Worm (Caenorhabditis elegans) whole organism, L2 larva: ENCODE measurements around the gene C16C10.9.
A peak's percentile ranks its signal among the peaks of the same experiment; 100 is the strongest.

Experiments used
- C34F6.9 ChIP-seq: fragments of 150-350 bp; optimal IDR thresholded peaks from 2 replicates; lab custom pipeline; 2014; ENCODE audit warnings: missing biosample characterization, missing genetic modification characterization
- R02D3.7 ChIP-seq: fragments of 150-350 bp; optimal IDR thresholded peaks from 2 replicates; lab custom pipeline; 2014; ENCODE audit warnings: missing biosample characterization, missing genetic modification characterization
- ZK546.5 ChIP-seq: sonication (generic microtip); optimal IDR thresholded peaks from 2 replicates; lab custom pipeline; 2017; ENCODE audit warnings: missing biosample characterization, missing genetic modification characterization
- aly-2 ChIP-seq: fragments of 150-350 bp; optimal IDR thresholded peaks from 2 replicates; lab custom pipeline; 2014; ENCODE audit warnings: missing biosample characterization, missing genetic modification characterization
- ama-1 ChIP-seq: fragments of 150-350 bp; optimal IDR thresholded peaks from 2 replicates; lab custom pipeline; 2018; ENCODE audit warnings: inconsistent platforms
- ceh-16 ChIP-seq: fragments of 150-350 bp; optimal IDR thresholded peaks from 2 replicates; lab custom pipeline; 2014; ENCODE audit warnings: missing biosample characterization, missing genetic modification characterization
- ceh-82 ChIP-seq: fragments of 150-350 bp; optimal IDR thresholded peaks from 2 replicates; lab custom pipeline; 2014; ENCODE audit warnings: missing biosample characterization, missing genetic modification characterization
- egl-27 ChIP-seq: sonication (generic microtip); optimal IDR thresholded peaks from 3 replicates; lab custom pipeline; 2017; ENCODE audit warnings: missing biosample characterization, missing genetic modification reagents, missing genetic modification characterization
- elt-1 ChIP-seq: fragments of 150-350 bp; optimal IDR thresholded peaks from 2 replicates; lab custom pipeline; 2014; ENCODE audit warnings: missing biosample characterization, missing genetic modification characterization
- fos-1 ChIP-seq: fragments of 150-350 bp; optimal IDR thresholded peaks from 2 replicates; lab custom pipeline; 2014; ENCODE audit warnings: missing biosample characterization, missing genetic modification characterization
- gmeb-1 ChIP-seq: fragments of 150-350 bp; optimal IDR thresholded peaks from 2 replicates; lab custom pipeline; 2014; ENCODE audit warnings: missing biosample characterization, missing genetic modification characterization
- lin-11 ChIP-seq: fragments of 150-350 bp; sonication (generic microtip); optimal IDR thresholded peaks from 2 replicates; lab custom pipeline; 2014; ENCODE audit warnings: missing biosample characterization, missing genetic modification characterization, inconsistent platforms, mixed read lengths
- lin-13 ChIP-seq: fragments of 150-350 bp; optimal IDR thresholded peaks from 2 replicates; lab custom pipeline; 2014; ENCODE audit warnings: missing biosample characterization, missing genetic modification reagents, missing genetic modification characterization
- lin-39 ChIP-seq: fragments of 150-350 bp; optimal IDR thresholded peaks from 2 replicates; lab custom pipeline; 2014; ENCODE audit warnings: missing biosample characterization, missing genetic modification reagents, missing genetic modification characterization
- lsy-2 ChIP-seq, 2 experiments: fragments of 150-350 bp in 1 of 2; sonication (generic microtip) in 1 of 2; optimal IDR thresholded peaks; 2 replicates each; lab custom pipeline; 2014 to 2017; ENCODE audit warnings: missing biosample characterization in 2 of 2, missing genetic modification characterization in 2 of 2
- mab-5 ChIP-seq: fragments of 150-350 bp; optimal IDR thresholded peaks from 2 replicates; lab custom pipeline; 2014; ENCODE audit warnings: missing biosample characterization, missing genetic modification characterization
- mbf-1 ChIP-seq: sonication (generic microtip); optimal IDR thresholded peaks from 2 replicates; lab custom pipeline; 2017; ENCODE audit warnings: missing biosample characterization, missing genetic modification characterization
- nhr-10 ChIP-seq: sonication (generic microtip); optimal IDR thresholded peaks from 2 replicates; lab custom pipeline; 2017; ENCODE audit warnings: missing biosample characterization, missing genetic modification characterization
- nhr-11 ChIP-seq: fragments of 150-350 bp; optimal IDR thresholded peaks from 2 replicates; lab custom pipeline; 2014; ENCODE audit warnings: missing biosample characterization, missing genetic modification characterization
- nhr-12 ChIP-seq: fragments of 150-350 bp; optimal IDR thresholded peaks from 2 replicates; lab custom pipeline; 2014; ENCODE audit warnings: missing biosample characterization, missing genetic modification characterization
- nhr-129 ChIP-seq: fragments of 150-350 bp; optimal IDR thresholded peaks from 2 replicates; lab custom pipeline; 2014; ENCODE audit warnings: missing biosample characterization, missing genetic modification characterization
- nhr-21 ChIP-seq: fragments of 150-350 bp; optimal IDR thresholded peaks from 2 replicates; lab custom pipeline; 2014; ENCODE audit warnings: missing biosample characterization, missing genetic modification characterization
- nhr-23 ChIP-seq: fragments of 150-350 bp; optimal IDR thresholded peaks from 2 replicates; lab custom pipeline; 2014; ENCODE audit warnings: missing biosample characterization, missing genetic modification reagents, missing genetic modification characterization
- nhr-237 ChIP-seq: fragments of 150-350 bp; optimal IDR thresholded peaks from 2 replicates; lab custom pipeline; 2014; ENCODE audit warnings: missing biosample characterization, missing genetic modification characterization
- nhr-6 ChIP-seq: fragments of 150-350 bp; optimal IDR thresholded peaks from 2 replicates; lab custom pipeline; 2014; ENCODE audit warnings: missing biosample characterization, missing genetic modification characterization
- nhr-77 ChIP-seq: fragments of 150-350 bp; optimal IDR thresholded peaks from 2 replicates; lab custom pipeline; 2014; ENCODE audit warnings: missing biosample characterization, missing genetic modification characterization
- peb-1 ChIP-seq: fragments of 150-350 bp; optimal IDR thresholded peaks from 2 replicates; lab custom pipeline; 2014; ENCODE audit warnings: missing biosample characterization, missing genetic modification characterization
- sem-4 ChIP-seq: fragments of 150-350 bp; optimal IDR thresholded peaks from 2 replicates; lab custom pipeline; 2014; ENCODE audit warnings: missing biosample characterization, missing genetic modification reagents, missing genetic modification characterization
- skn-1 ChIP-seq: sonication (generic microtip); optimal IDR thresholded peaks from 2 replicates; lab custom pipeline; 2017; ENCODE audit warnings: missing biosample characterization, missing genetic modification characterization
- sma-3 ChIP-seq: sonication (generic microtip); optimal IDR thresholded peaks from 2 replicates; lab custom pipeline; 2016; ENCODE audit warnings: missing genetic modification reagents, missing genetic modification characterization, missing compliant biosample characterization
- sma-9 ChIP-seq, 2 experiments: fragments of 150-350 bp in 1 of 2; sonication (generic microtip) in 1 of 2; optimal IDR thresholded peaks; 2 replicates each; lab custom pipeline; 2014 to 2016; ENCODE audit warnings: missing genetic modification characterization in 2 of 2, mild to moderate bottlenecking in 1 of 2, missing biosample characterization in 1 of 2, missing compliant biosample characterization in 1 of 2, missing genetic modification reagents in 1 of 2, moderate library complexity in 1 of 2
- unc-39 ChIP-seq: fragments of 150-350 bp; optimal IDR thresholded peaks from 2 replicates; lab custom pipeline; 2014; ENCODE audit warnings: missing biosample characterization, missing genetic modification characterization
- unc-55 ChIP-seq: fragments of 150-350 bp; sonication (generic microtip); optimal IDR thresholded peaks from 3 replicates; lab custom pipeline; 2014; ENCODE audit warnings: missing biosample characterization, missing genetic modification reagents, missing genetic modification characterization
- unc-62 ChIP-seq: fragments of 150-350 bp; optimal IDR thresholded peaks from 2 replicates; lab custom pipeline; 2014; ENCODE audit warnings: missing biosample characterization, missing genetic modification reagents, missing genetic modification characterization
- ztf-1 ChIP-seq: fragments of 200-800 bp; sonication (Bioruptor generic); conservative IDR thresholded peaks from 2 replicates; pipeline ENCODE4 v1.3.6; 2022; ENCODE audit warnings: missing genetic modification characterization, missing compliant biosample characterization
- ztf-11 ChIP-seq: sonication (generic microtip); optimal IDR thresholded peaks from 2 replicates; lab custom pipeline; 2017; ENCODE audit warnings: missing biosample characterization, missing genetic modification characterization
- ztf-4 ChIP-seq: fragments of 150-350 bp; optimal IDR thresholded peaks from 2 replicates; lab custom pipeline; 2014; ENCODE audit warnings: missing biosample characterization, missing genetic modification characterization

C16C10.9 gene

ce11 chrIII:4178564-4178963 lies 21.4 kb upstream of the C16C10.9 start, which contains the start of gene C16C10.2:
TSS of gene C16C10.2 (minus strand) at chrIII:4178664.
- TF ChIP-seq R02D3.7 (tag; lab: Kevin White, UChicago) (no peak), lin-39 (tag; lab: Kevin White, UChicago) (no peak), nhr-23 (tag; lab: Kevin White, UChicago) (no peak), ztf-1 (GFP tag; lab: Robert Waterston, UW) (no peak), peb-1 (tag; lab: Kevin White, UChicago) (no peak), lin-13 (no peak), sma-9 (GFP tag; optimal IDR thresholded peaks at IDR 0.05; lab: Kevin White, UChicago) (no peak), sma-9 (tag; optimal IDR thresholded peaks at IDR 0.05; lab: Kevin White, UChicago) (no peak), sem-4 (no peak), unc-39 (tag; lab: Kevin White, UChicago) (no peak), nhr-11 (tag; lab: Kevin White, UChicago) (no peak), nhr-237 (tag; lab: Kevin White, UChicago) (no peak)

- TF ChIP-seq C34F6.9 (tag; lab: Kevin White, UChicago) (no peak), ztf-4 (no peak), R02D3.7 (tag; lab: Kevin White, UChicago) (no peak)
Observed at ce11 chrIII:4176109-4176596, 19.0 kb upstream of the C16C10.9 start, which contains the start of the genes hrde-1 and C16C10.13. TSS of gene hrde-1 (minus strand) at chrIII:4176159. TSS of gene C16C10.13 (plus strand) at chrIII:4176440.

ce11 chrIII:4175489-4175888 lies 18.3 kb upstream of the C16C10.9 start:
- no peak for TF ChIP-seq nhr-10 (tag; lab: Kevin White, UChicago)
- TF ChIP-seq lin-11 (tag; lab: Kevin White, UChicago), result no peak
- TF ChIP-seq ceh-82 (tag; lab: Kevin White, UChicago), result no peak
- TF ChIP-seq mbf-1 (tag; lab: Kevin White, UChicago), result no peak
- TF ChIP-seq unc-62 (GFP tag; lab: Kevin White, UChicago), result no peak
- TF ChIP-seq nhr-237 (tag; lab: Kevin White, UChicago), result no peak
- TF ChIP-seq sma-9 (GFP tag; optimal IDR thresholded peaks at IDR 0.05; lab: Kevin White, UChicago), result no peak
- TF ChIP-seq sma-9 (tag; optimal IDR thresholded peaks at IDR 0.05; lab: Kevin White, UChicago), result no peak
- no peak for TF ChIP-seq ztf-4
- no peak for TF ChIP-seq nhr-77 (tag; lab: Kevin White, UChicago)
- TF ChIP-seq ztf-1 (GFP tag; lab: Robert Waterston, UW), result no peak
- TF ChIP-seq ama-1 (lab: Kevin White, UChicago), result no peak
- TF ChIP-seq unc-55 (GFP tag; lab: Kevin White, UChicago), result no peak

- TF ChIP-seq egl-27 (tag; lab: Kevin White, UChicago) (no peak), ceh-16 (tag; lab: Kevin White, UChicago) (no peak), skn-1 (tag; lab: Kevin White, UChicago) (no peak), nhr-21 (no peak), nhr-6 (no peak), ZK546.5 (tag; lab: Kevin White, UChicago) (no peak), sma-9 (GFP tag; optimal IDR thresholded peaks at IDR 0.05; lab: Kevin White, UChicago) (no peak), sma-9 (tag; optimal IDR thresholded peaks at IDR 0.05; lab: Kevin White, UChicago) (no peak), nhr-77 (tag; lab: Kevin White, UChicago) (no peak), ztf-11 (no peak), nhr-12 (tag; lab: Kevin White, UChicago) (no peak), nhr-129 (tag; lab: Kevin White, UChicago) (no peak), nhr-23 (tag; lab: Kevin White, UChicago) (no peak), lin-13 (no peak), aly-2 (no peak)
Observed at ce11 chrIII:4172210-4172609, 15.0 kb upstream of the C16C10.9 start.

ce11 chrIII:4170903-4171377 lies 13.7 kb upstream of the C16C10.9 start, which contains the start of the genes rnf-121 and C16C10.4:
TSS of gene rnf-121 (minus strand) at chrIII:4170953.
TSS of gene C16C10.4 (plus strand) at chrIII:4171336.
- no peak for TF ChIP-seq nhr-77 (tag; lab: Kevin White, UChicago)
- TF ChIP-seq C34F6.9 (tag; lab: Kevin White, UChicago), result peak; percentile 76
- TF ChIP-seq sma-3, result peak; percentile 73
- peak; percentile 69 for TF ChIP-seq mab-5
- peak; percentile 72 for TF ChIP-seq unc-55 (GFP tag; lab: Kevin White, UChicago)
- peak; percentile 23 for TF ChIP-seq egl-27 (tag; lab: Kevin White, UChicago)
- TF ChIP-seq nhr-129 (tag; lab: Kevin White, UChicago), result peak; percentile 73
- peak; percentile 11 for TF ChIP-seq skn-1 (tag; lab: Kevin White, UChicago)
- TF ChIP-seq gmeb-1, result peak; percentile 78
- TF ChIP-seq nhr-10 (tag; lab: Kevin White, UChicago), result no peak
- TF ChIP-seq unc-39 (tag; lab: Kevin White, UChicago), result no peak
- TF ChIP-seq sem-4, result peak; percentile 45
- peak; percentile 52 for TF ChIP-seq lin-11 (tag; lab: Kevin White, UChicago)
- no peak for TF ChIP-seq ceh-82 (tag; lab: Kevin White, UChicago)
- no peak for TF ChIP-seq nhr-23 (tag; lab: Kevin White, UChicago)
- peak; percentile 58 to 79 for TF ChIP-seq lsy-2 (tag; optimal IDR thresholded peaks at IDR 0.05; lab: Kevin White, UChicago)
- TF ChIP-seq R02D3.7 (tag; lab: Kevin White, UChicago), result peak; percentile 31
- TF ChIP-seq ztf-11, result peak; percentile 16
- peak; percentile 56 for TF ChIP-seq lin-13
- no peak for TF ChIP-seq nhr-6
- peak; percentile 16 for TF ChIP-seq ztf-4
- TF ChIP-seq fos-1 (tag; lab: Kevin White, UChicago), result peak; percentile 1
- no peak for TF ChIP-seq elt-1
- no peak for TF ChIP-seq peb-1 (tag; lab: Kevin White, UChicago)
- TF ChIP-seq, all 48 proteins: peak for 16
